Fruit fly (Drosophila melanogaster): ENCODE measurements around the gene ko.

Gene ko

DNA sequence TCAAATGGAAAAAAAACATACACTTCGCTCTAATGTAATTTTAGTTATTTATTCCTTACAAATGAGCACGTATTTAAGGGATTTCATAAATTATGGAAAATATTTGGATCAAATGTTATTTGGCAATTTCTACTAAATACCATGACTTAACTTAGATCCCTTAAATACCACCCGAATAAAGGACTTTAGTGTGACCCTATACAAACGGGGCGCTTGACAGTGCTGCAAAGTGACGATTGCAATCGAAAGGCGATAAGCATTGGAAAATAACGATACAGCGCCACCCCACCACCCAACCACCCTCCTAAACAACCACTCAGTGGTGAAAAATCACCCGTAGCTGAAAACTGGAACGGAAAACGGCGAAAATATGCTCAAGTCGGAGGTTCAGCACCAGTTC lies 468 bp upstream of the ko start, which contains the start of gene ICA69 (continued):
- TF ChIP-seq Atf6 (GFP tag; IDR thresholded peaks at IDR 0.05) (no peak), Dp (GFP tag; optimal IDR thresholded peaks at IDR 0.05) (peak; percentile 40), dmrt11E (tag; optimal IDR thresholded peaks at IDR 0.05) (no peak), caup (GFP tag; optimal IDR thresholded peaks at IDR 0.05; ENCODE audit: severe bottlenecking) (no peak), ems (GFP tag; optimal IDR thresholded peaks at IDR 0.05) (no peak), stwl (tag; optimal IDR thresholded peaks at IDR 0.05) (peak; percentile 95), CG17385 (GFP tag; optimal IDR thresholded peaks at IDR 0.05) (no peak), gcm2 (GFP tag; optimal IDR thresholded peaks at IDR 0.05) (no peak), slp2 (GFP tag; optimal IDR thresholded peaks at IDR 0.05) (no peak), unpg (GFP tag; optimal IDR thresholded peaks at IDR 0.05) (no peak), dmrt99B (tag; optimal IDR thresholded peaks at IDR 0.05) (no peak), CG6175 (GFP tag; IDR thresholded peaks at IDR 0.05) (no peak), CG12659 (GFP tag; optimal IDR thresholded peaks at IDR 0.05) (peak; percentile 35), vfl (GFP tag; optimal IDR thresholded peaks at IDR 0.05) (no peak), NC2α (GFP tag; optimal IDR thresholded peaks at IDR 0.05) (no peak), gfzf (GFP tag; optimal IDR thresholded peaks at IDR 0.05) (peak; percentile 78), Myb (GFP tag; optimal IDR thresholded peaks at IDR 0.05) (peak; percentile 27), CG6689 (GFP tag; IDR thresholded peaks at IDR 0.05) (no peak), C15 (GFP tag; IDR thresholded peaks at IDR 0.05) (no peak), zfh2 (GFP tag; optimal IDR thresholded peaks at IDR 0.05) (no peak), nom (GFP tag; optimal IDR thresholded peaks at IDR 0.05) (no peak), psq (GFP tag; optimal IDR thresholded peaks at IDR 0.05) (no peak), Side (GFP tag; optimal IDR thresholded peaks at IDR 0.05) (no peak), pzg (GFP tag; optimal IDR thresholded peaks at IDR 0.05) (peak; percentile 54), Lhr (GFP tag; optimal IDR thresholded peaks at IDR 0.05) (peak; percentile 77), Poxn (GFP tag; IDR thresholded peaks at IDR 0.05) (no peak), al (GFP tag; IDR thresholded peaks at IDR 0.05) (no peak), CG17912 (GFP tag; optimal IDR thresholded peaks at IDR 0.05) (no peak), Spps (tag; optimal IDR thresholded peaks at IDR 0.05) (no peak), peb (GFP tag; IDR thresholded peaks at IDR 0.05) (no peak), zfh1 (GFP tag; IDR thresholded peaks at IDR 0.05) (no peak), phol (tag; optimal IDR thresholded peaks at IDR 0.05) (no peak), wek (GFP tag; optimal IDR thresholded peaks at IDR 0.05) (no peak), vnd (GFP tag; IDR thresholded peaks at IDR 0.05; ENCODE audit: partially characterized antibody) (no peak), Kr (GFP tag; optimal IDR thresholded peaks at IDR 0.05) (no peak), amos (GFP tag; IDR thresholded peaks at IDR 0.05; ENCODE audit: partially characterized antibody) (peak; percentile 29), CG12104 (GFP tag; optimal IDR thresholded peaks at IDR 0.05) (no peak), CG1602 (GFP tag; optimal IDR thresholded peaks at IDR 0.05) (no peak), Ets65A (GFP tag) (peak; percentile 69), Sry-δ (GFP tag; optimal IDR thresholded peaks at IDR 0.05) (peak; percentile 19), CG14710 (tag; optimal IDR thresholded peaks at IDR 0.05) (peak; percentile 46)

DNA sequence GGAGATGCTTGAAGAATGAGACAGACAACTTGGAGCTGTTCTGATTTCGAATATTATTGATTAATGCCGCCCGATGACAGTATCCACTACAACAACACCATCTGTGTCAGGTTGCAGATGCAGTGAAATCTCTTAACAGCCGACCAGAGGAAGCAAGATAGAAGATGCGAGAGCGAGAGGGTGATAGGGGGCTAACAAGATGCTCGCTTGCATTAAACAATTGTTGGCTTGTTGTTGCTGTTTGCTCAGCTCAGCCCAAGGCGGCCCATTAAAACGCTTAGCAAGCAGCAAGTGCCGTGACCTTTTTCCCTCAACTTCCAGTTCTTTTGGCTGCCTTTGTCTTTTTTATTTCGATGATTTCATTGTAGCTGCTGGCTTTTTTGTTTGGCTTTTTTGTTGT lies 1.3 kb downstream of the ko start:
- TF ChIP-seq CG17912 (GFP tag; optimal IDR thresholded peaks at IDR 0.05) (no peak), CG4282 (GFP tag; optimal IDR thresholded peaks at IDR 0.05) (no peak), sna (GFP tag; IDR thresholded peaks at IDR 0.05; ENCODE audit: partially characterized antibody) (no peak), CG12104 (GFP tag; optimal IDR thresholded peaks at IDR 0.05) (no peak), CG10979 (tag; optimal IDR thresholded peaks at IDR 0.05) (no peak), CG5180 (GFP tag; optimal IDR thresholded peaks at IDR 0.05) (peak; percentile 62), chinmo (GFP tag; IDR thresholded peaks at IDR 0.05; ENCODE audit: partially characterized antibody) (no peak), prd (optimal IDR thresholded peaks at IDR 0.05) (no peak), prd (GFP tag; IDR thresholded peaks at IDR 0.05) (no peak), tin (GFP tag; optimal IDR thresholded peaks at IDR 0.05) (no peak), knrl (GFP tag; IDR thresholded peaks at IDR 0.05; ENCODE audit: partially characterized antibody) (no peak), slou (GFP tag; optimal IDR thresholded peaks at IDR 0.05) (no peak), CG11398 (GFP tag; optimal IDR thresholded peaks at IDR 0.05) (no peak), CG2129 (GFP tag; IDR thresholded peaks at IDR 0.05; ENCODE audit: partially characterized antibody) (no peak), wdn (GFP tag; IDR thresholded peaks at IDR 0.05) (no peak)
